Fruit fly (Drosophila melanogaster): ENCODE results near the gene CG7164.

CG7164 gene

dm6 chr2L:7807563-7807962 lies 26.3 kb downstream of the CG7164 start:
- TF ChIP-seq Jra (GFP tag; optimal IDR thresholded peaks at IDR 0.05) (no peak), pan (optimal IDR thresholded peaks at IDR 0.05) (no peak), CrebA (GFP tag; optimal IDR thresholded peaks at IDR 0.05; ENCODE audit: borderline replicate concordance) (no peak), lola (GFP tag; optimal IDR thresholded peaks at IDR 0.05) (no peak), CG9705 (GFP tag; optimal IDR thresholded peaks at IDR 0.05) (no peak), jim (GFP tag; optimal IDR thresholded peaks at IDR 0.05) (no peak)

DNA sequence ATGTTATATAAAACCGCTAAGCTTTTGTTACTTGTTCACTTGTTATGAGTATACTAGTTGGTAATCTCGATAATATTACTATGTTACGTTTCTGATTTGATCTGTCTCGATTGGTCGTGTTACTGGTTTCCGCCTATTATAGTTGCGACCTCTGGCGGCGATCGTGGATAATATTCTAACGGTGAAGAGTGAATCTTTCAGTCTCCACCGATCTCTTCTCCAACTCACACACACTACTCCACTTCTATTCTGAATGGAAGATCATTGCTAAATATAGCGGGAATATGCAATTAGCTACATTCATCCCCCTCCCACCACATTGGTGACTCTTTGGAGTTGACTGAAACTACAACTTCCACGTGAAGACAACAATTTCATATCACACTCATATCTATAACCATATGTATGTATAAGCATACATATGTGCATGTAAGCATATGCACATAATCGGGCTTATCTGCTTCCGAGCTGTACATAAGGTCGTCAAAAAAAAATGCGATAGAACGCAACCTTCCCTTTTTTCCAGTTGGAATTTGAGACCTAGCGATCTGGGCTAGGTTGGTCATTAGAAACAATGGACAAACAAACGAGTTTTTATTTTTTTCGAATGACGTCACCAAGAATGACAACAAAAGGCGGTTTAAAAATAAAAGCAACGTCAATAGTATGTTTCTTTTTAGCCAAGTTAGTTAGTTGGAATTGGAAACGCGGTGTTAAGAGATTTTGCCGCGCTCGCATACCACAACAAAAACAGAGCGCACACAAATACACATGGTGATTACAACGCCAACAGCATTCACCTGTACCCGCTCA lies 27.8 kb downstream of the CG7164 start:
- TF ChIP-seq jim (GFP tag; optimal IDR thresholded peaks at IDR 0.05) (peak; percentile 18), lola (GFP tag; optimal IDR thresholded peaks at IDR 0.05) (no peak), br (GFP tag; optimal IDR thresholded peaks at IDR 0.05) (no peak), brk (GFP tag; optimal IDR thresholded peaks at IDR 0.05) (peak; percentile 16), Hr83 (GFP tag; optimal IDR thresholded peaks at IDR 0.05; ENCODE audit: poor library complexity, severe bottlenecking) (no peak)

DNA sequence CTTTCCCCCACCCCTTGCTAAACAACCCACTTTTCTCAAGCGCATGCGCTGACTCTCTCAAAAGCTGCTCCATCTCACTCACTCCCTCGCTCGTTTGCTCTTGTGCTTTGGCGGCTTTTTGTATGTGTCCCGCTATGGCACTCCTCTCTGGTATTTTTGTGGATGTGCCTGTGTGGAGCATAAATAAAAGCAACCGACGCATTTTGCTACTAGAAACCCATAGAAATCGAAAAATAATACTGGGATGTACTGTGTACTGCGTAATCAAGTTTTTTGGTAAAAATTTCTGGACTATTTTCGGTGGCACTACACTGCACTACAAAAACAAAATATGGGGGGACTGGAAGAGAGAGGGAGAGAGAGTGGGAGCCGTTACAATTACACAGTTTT lies 28.4 kb downstream of the CG7164 start:
- TF ChIP-seq HLH106 (tag; optimal IDR thresholded peaks at IDR 0.05): no peak
- TF ChIP-seq br (GFP tag; optimal IDR thresholded peaks at IDR 0.05): peak; percentile 40
- peak; percentile 93 to 95 for TF ChIP-seq dl (GFP tag; optimal IDR thresholded peaks at IDR 0.05; ENCODE audit: insufficient read depth in 1 of 2, partially characterized antibody in 2 of 2)
- peak; percentile 30 for TF ChIP-seq psq (GFP tag; optimal IDR thresholded peaks at IDR 0.05)
- TF ChIP-seq ey (GFP tag; optimal IDR thresholded peaks at IDR 0.05): peak; percentile 6
- no peak for TF ChIP-seq sv (GFP tag; optimal IDR thresholded peaks at IDR 0.05)
- peak; percentile 19 for TF ChIP-seq CG9705 (GFP tag; optimal IDR thresholded peaks at IDR 0.05)
- peak; percentile 53 for TF ChIP-seq fru (GFP tag; optimal IDR thresholded peaks at IDR 0.05)
- TF ChIP-seq Sp1 (GFP tag; optimal IDR thresholded peaks at IDR 0.05): peak; percentile 26
- peak; percentile 41 for TF ChIP-seq rgr (GFP tag; optimal IDR thresholded peaks at IDR 0.05)
- TF ChIP-seq Rel (GFP tag; optimal IDR thresholded peaks at IDR 0.05): no peak
- TF ChIP-seq Rel (tag; optimal IDR thresholded peaks at IDR 0.05): peak; percentile 68
- TF ChIP-seq Jra (GFP tag; optimal IDR thresholded peaks at IDR 0.05): peak; percentile 39
- TF ChIP-seq Hnf4 (GFP tag; optimal IDR thresholded peaks at IDR 0.05): no peak
- TF ChIP-seq dmrt93B (GFP tag; optimal IDR thresholded peaks at IDR 0.05): no peak
- TF ChIP-seq N (GFP tag; optimal IDR thresholded peaks at IDR 0.05): peak; percentile 71
- peak; percentile 99 for TF ChIP-seq Dif (GFP tag; optimal IDR thresholded peaks at IDR 0.05; ENCODE audit: partially characterized antibody)
- TF ChIP-seq h (GFP tag; optimal IDR thresholded peaks at IDR 0.05): peak; percentile 59
- peak; percentile 95 for TF ChIP-seq Hr83 (GFP tag; optimal IDR thresholded peaks at IDR 0.05; ENCODE audit: poor library complexity, severe bottlenecking)
- TF ChIP-seq pan (optimal IDR thresholded peaks at IDR 0.05): no peak
- TF ChIP-seq Vsx2 (GFP tag; optimal IDR thresholded peaks at IDR 0.05; ENCODE audit: partially characterized antibody): peak; percentile 99
- no peak for TF ChIP-seq OdsH (GFP tag; optimal IDR thresholded peaks at IDR 0.05)

DNA sequence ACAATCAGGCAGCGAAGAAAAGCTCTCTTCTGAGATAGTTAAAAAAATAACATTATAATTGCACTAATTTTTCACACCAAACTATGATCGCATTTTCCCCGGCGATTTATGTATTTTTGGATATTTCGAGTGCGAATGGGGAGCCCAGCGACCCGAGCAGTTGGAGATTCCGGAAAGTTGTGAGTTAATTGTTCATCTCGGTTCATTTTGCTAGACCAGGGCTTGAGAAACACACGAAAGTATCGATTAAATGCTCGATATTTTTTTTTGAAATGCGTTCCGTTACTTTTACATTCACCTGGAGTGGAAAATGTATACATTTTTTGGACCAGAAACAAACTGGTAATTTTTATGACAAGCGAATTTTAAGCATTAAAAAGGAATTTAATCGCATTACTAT lies 29.3 kb downstream of the CG7164 start, which contains the start of gene Cdc14:
Cdc14 (minus strand) TSS at position 185 of the 400 bp plus-strand sequence.
- TF ChIP-seq Vsx2 (GFP tag; optimal IDR thresholded peaks at IDR 0.05; ENCODE audit: partially characterized antibody): peak; percentile 28
- no peak for TF ChIP-seq Rel (GFP tag; optimal IDR thresholded peaks at IDR 0.05)
- peak; percentile 59 for TF ChIP-seq Rel (tag; optimal IDR thresholded peaks at IDR 0.05)
- no peak for TF ChIP-seq woc (GFP tag; optimal IDR thresholded peaks at IDR 0.05)
- peak; percentile 5 for TF ChIP-seq fru (GFP tag; optimal IDR thresholded peaks at IDR 0.05)
- no peak for TF ChIP-seq usp (GFP tag; optimal IDR thresholded peaks at IDR 0.05)
- peak; percentile 3 for TF ChIP-seq Sp1 (GFP tag; optimal IDR thresholded peaks at IDR 0.05)
- TF ChIP-seq Dif (GFP tag; optimal IDR thresholded peaks at IDR 0.05; ENCODE audit: partially characterized antibody): no peak
- peak; percentile 60 for TF ChIP-seq Hr83 (GFP tag; optimal IDR thresholded peaks at IDR 0.05; ENCODE audit: poor library complexity, severe bottlenecking)
- TF ChIP-seq foxo (GFP tag; optimal IDR thresholded peaks at IDR 0.05): peak in 1 of 2 experiments; percentile 4
- peak; percentile 6 for TF ChIP-seq br (GFP tag; optimal IDR thresholded peaks at IDR 0.05)
- TF ChIP-seq ey (GFP tag; optimal IDR thresholded peaks at IDR 0.05): no peak

Data from whole organism, wandering third instar larva.